Fruit fly (Drosophila melanogaster): ENCODE results near the gene epsilonCOP.
A peak's percentile ranks its signal among the peaks of the same experiment; 100 is the strongest.

epsilonCOP gene

dm6 chr2L:6488676-6489140 lies at the start of gene epsilonCOP, which contains the start of gene KFase (continued):
- TF ChIP-seq slp2 (GFP tag; optimal IDR thresholded peaks at IDR 0.05) (no peak), sima (GFP tag; optimal IDR thresholded peaks at IDR 0.05) (peak; percentile 40), seq (GFP tag; IDR thresholded peaks at IDR 0.05) (no peak), CG9215 (GFP tag; IDR thresholded peaks at IDR 0.05) (peak; percentile 73), p53 (GFP tag; optimal IDR thresholded peaks at IDR 0.05) (no peak), CG8281 (tag; optimal IDR thresholded peaks at IDR 0.05) (no peak), Hmx (GFP tag; optimal IDR thresholded peaks at IDR 0.05) (no peak), CG4820 (GFP tag; optimal IDR thresholded peaks at IDR 0.05) (peak; percentile 46), CG4424 (GFP tag; optimal IDR thresholded peaks at IDR 0.05) (peak; percentile 47), CG17385 (GFP tag; optimal IDR thresholded peaks at IDR 0.05) (peak; percentile 53), CG17328 (GFP tag; IDR thresholded peaks at IDR 0.05) (peak; percentile 26; the same call in 1 of the 2 replicates), peb (GFP tag; IDR thresholded peaks at IDR 0.05) (no peak), CG9727 (GFP tag; optimal IDR thresholded peaks at IDR 0.05) (peak; percentile 71), Ssrp (tag; optimal IDR thresholded peaks at IDR 0.05) (peak; percentile 20), CG9437 (GFP tag; optimal IDR thresholded peaks at IDR 0.05) (peak; percentile 81), Antp (GFP tag; optimal IDR thresholded peaks at IDR 0.05) (peak; percentile 16), pum (GFP tag; optimal IDR thresholded peaks at IDR 0.05) (no peak), bowl (GFP tag; IDR thresholded peaks at IDR 0.05) (no peak), CG10431 (GFP tag; optimal IDR thresholded peaks at IDR 0.05) (peak; percentile 52), CG2202 (tag; optimal IDR thresholded peaks at IDR 0.05) (no peak), CG2889 (GFP tag; IDR thresholded peaks at IDR 0.05) (no peak), Hey (tag; optimal IDR thresholded peaks at IDR 0.05) (no peak), CG6791 (GFP tag; IDR thresholded peaks at IDR 0.05; ENCODE audit: partially characterized antibody) (peak; percentile 81), CG1024 (GFP tag; IDR thresholded peaks at IDR 0.05) (no peak), fru (optimal IDR thresholded peaks at IDR 0.05) (no peak), Camta (GFP tag; optimal IDR thresholded peaks at IDR 0.05) (peak; percentile 57), CG42726 (GFP tag; IDR thresholded peaks at IDR 0.05; ENCODE audit: partially characterized antibody) (peak; percentile 40; the same call in 1 of the 2 replicates), her (GFP tag; optimal IDR thresholded peaks at IDR 0.05) (peak; percentile 38), CG15479 (GFP tag; optimal IDR thresholded peaks at IDR 0.05) (no peak), CG6683 (GFP tag; optimal IDR thresholded peaks at IDR 0.05) (peak; percentile 47), insv (GFP tag; optimal IDR thresholded peaks at IDR 0.05) (peak in 1 of 2 experiments; percentile 19), CG16813 (GFP tag; IDR thresholded peaks at IDR 0.05; ENCODE audit: partially characterized antibody) (peak; percentile 68), dmrt99B (tag; optimal IDR thresholded peaks at IDR 0.05) (peak; percentile 43), CG3847 (GFP tag; IDR thresholded peaks at IDR 0.05) (peak; percentile 75; the same call in 1 of the 2 replicates), chn (GFP tag; optimal IDR thresholded peaks at IDR 0.05) (peak; percentile 70), CG12391 (tag; optimal IDR thresholded peaks at IDR 0.05) (peak; percentile 70), D19B (GFP tag; optimal IDR thresholded peaks at IDR 0.05) (peak; percentile 5), mirr (GFP tag; optimal IDR thresholded peaks at IDR 0.05) (peak; percentile 21), CG14965 (GFP tag; optimal IDR thresholded peaks at IDR 0.05; ENCODE audit: borderline replicate concordance) (no peak), zfh1 (GFP tag; IDR thresholded peaks at IDR 0.05) (no peak), ab (GFP tag; optimal IDR thresholded peaks at IDR 0.05) (no peak), Ptx1 (GFP tag; IDR thresholded peaks at IDR 0.05) (peak; percentile 42; the same call in 1 of the 2 replicates), Atf3 (GFP tag; optimal IDR thresholded peaks at IDR 0.05) (peak; percentile 20), dmrt11E (tag; optimal IDR thresholded peaks at IDR 0.05) (no peak), CG2129 (GFP tag; IDR thresholded peaks at IDR 0.05; ENCODE audit: partially characterized antibody) (no peak), Ravus (GFP tag; IDR thresholded peaks at IDR 0.05) (no peak), Hr78 (GFP tag; optimal IDR thresholded peaks at IDR 0.05) (no peak), pita (GFP tag; optimal IDR thresholded peaks at IDR 0.05) (no peak), CG2712 (tag; optimal IDR thresholded peaks at IDR 0.05) (peak; percentile 72), CG4282 (GFP tag; optimal IDR thresholded peaks at IDR 0.05) (no peak), CG6813 (GFP tag; optimal IDR thresholded peaks at IDR 0.05) (no peak)

All from whole organism, embryonic.